Worm (Caenorhabditis elegans): ENCODE data around the gene npp-9.

- TF ChIP-seq bed-3 (GFP tag; optimal IDR thresholded peaks at IDR 0.05) (no peak), ztf-11 (tag; optimal IDR thresholded peaks at IDR 0.05) (no peak), unc-120 (tag; optimal IDR thresholded peaks at IDR 0.05; ENCODE audit: poor library complexity, severe bottlenecking) (no peak), ceh-43 (GFP tag; optimal IDR thresholded peaks at IDR 0.05) (no peak), lin-13 (tag; optimal IDR thresholded peaks at IDR 0.05) (no peak), cnd-1 (tag; optimal IDR thresholded peaks at IDR 0.05) (no peak), nhr-237 (tag; optimal IDR thresholded peaks at IDR 0.05) (no peak), lsy-2 (tag; optimal IDR thresholded peaks at IDR 0.05) (no peak), nhr-76 (tag; optimal IDR thresholded peaks at IDR 0.05) (no peak)
Observed at ce11 chrIII:3400444-3400843, 3.8 kb downstream of the npp-9 start.
